Fruit fly (Drosophila melanogaster) whole organism, embryonic: ENCODE measurements around the gene CG7728.

Experiments
- Bgb ChIP-seq: fragments of 200-800 bp; sonication (Bioruptor generic); IDR thresholded peaks from 2 replicates; pipeline ENCODE4 v1.3.6; 2022; ENCODE audit warnings: missing biosample characterization, missing genetic modification characterization; ENCODE audit not compliant: partially characterized antibody
- CG10431 ChIP-seq: fragments of 200-800 bp; sonication (Bioruptor generic); optimal IDR thresholded peaks from 3 replicates; lab custom pipeline; 2018; ENCODE audit warnings: missing biosample characterization, mild to moderate bottlenecking, missing genetic modification characterization
- CG11093 ChIP-seq: fragments of 200-800 bp; sonication (Bioruptor generic); IDR thresholded peaks from 3 replicates; pipeline ENCODE4 v1.3.6; 2022; ENCODE audit warnings: missing biosample characterization, missing genetic modification characterization
- CG12391 ChIP-seq: fragments of 200-800 bp; sonication (Bioruptor generic); optimal IDR thresholded peaks from 3 replicates; lab custom pipeline; 2018; ENCODE audit warnings: missing biosample characterization, mild to moderate bottlenecking, missing genetic modification characterization, moderate library complexity
- CG13624 ChIP-seq: fragments of 200-800 bp; sonication (Bioruptor generic); optimal IDR thresholded peaks from 2 replicates; lab custom pipeline; 2016; ENCODE audit warnings: missing biosample characterization, missing genetic modification characterization
- CG14860 ChIP-seq: fragments of 200-800 bp; sonication (Bioruptor generic); IDR thresholded peaks from 3 replicates; pipeline ENCODE4 v1.3.6; 2022; ENCODE audit warnings: missing biosample characterization, missing genetic modification characterization; ENCODE audit not compliant: partially characterized antibody
- CG2712 ChIP-seq: fragments of 200-800 bp; optimal IDR thresholded peaks from 3 replicates; lab custom pipeline; 2019; ENCODE audit warnings: missing biosample characterization, mild to moderate bottlenecking, missing genetic modification characterization, moderate library complexity
- CG3163 ChIP-seq: fragments of 200-800 bp; sonication (Bioruptor generic); optimal IDR thresholded peaks from 3 replicates; lab custom pipeline; 2016; ENCODE audit warnings: missing biosample characterization, missing genetic modification characterization
- CG3407 ChIP-seq: fragments of 200-800 bp; sonication (Bioruptor generic); optimal IDR thresholded peaks from 2 replicates; lab custom pipeline; 2018; ENCODE audit warnings: missing biosample characterization, mild to moderate bottlenecking, missing genetic modification characterization
- CG4282 ChIP-seq: fragments of 200-800 bp; sonication (Bioruptor generic); optimal IDR thresholded peaks from 2 replicates; lab custom pipeline; 2016; ENCODE audit warnings: missing biosample characterization, missing genetic modification characterization
- CG4707 ChIP-seq: fragments of 200-800 bp; sonication (Bioruptor generic); optimal IDR thresholded peaks from 2 replicates; lab custom pipeline; 2018; ENCODE audit warnings: missing biosample characterization, mild to moderate bottlenecking, missing genetic modification characterization, moderate library complexity
- CG7987 ChIP-seq: fragments of 200-800 bp; sonication (Bioruptor generic); optimal IDR thresholded peaks from 2 replicates; lab custom pipeline; 2018; ENCODE audit warnings: missing biosample characterization, mild to moderate bottlenecking, missing genetic modification characterization, moderate library complexity
- CG8944 ChIP-seq: fragments of 200-800 bp; sonication (Bioruptor generic); optimal IDR thresholded peaks from 3 replicates; lab custom pipeline; 2016; ENCODE audit warnings: missing biosample characterization, missing genetic modification characterization
- CG9437 ChIP-seq: fragments of 200-800 bp; sonication (Bioruptor generic); optimal IDR thresholded peaks from 2 replicates; lab custom pipeline; 2018; ENCODE audit warnings: missing biosample characterization, mild to moderate bottlenecking, missing genetic modification characterization
- CG9797 ChIP-seq: fragments of 200-800 bp; sonication (Bioruptor generic); optimal IDR thresholded peaks from 3 replicates; lab custom pipeline; 2018; ENCODE audit warnings: missing biosample characterization, mild to moderate bottlenecking, missing genetic modification characterization
- Dll ChIP-seq: fragments of 200-800 bp; sonication (Bioruptor generic); IDR thresholded peaks from 4 replicates; pipeline ENCODE4 v1.3.6; 2022; ENCODE audit warnings: missing biosample characterization, missing genetic modification characterization; ENCODE audit not compliant: partially characterized antibody
- HLH3B ChIP-seq: fragments of 200-800 bp; sonication (Bioruptor generic); IDR thresholded peaks from 2 replicates; pipeline ENCODE4 v1.3.6; 2022; ENCODE audit warnings: missing biosample characterization, missing genetic modification characterization
- HLH4C ChIP-seq: fragments of 200-800 bp; sonication (Bioruptor generic); IDR thresholded peaks from 3 replicates; pipeline ENCODE4 v1.3.6; 2022; ENCODE audit warnings: missing biosample characterization, missing genetic modification characterization; ENCODE audit not compliant: partially characterized antibody
- MBD-R2 ChIP-seq: fragments of 200-800 bp; sonication (Bioruptor generic); IDR thresholded peaks from 2 replicates; pipeline ENCODE4 v1.3.6; 2022; ENCODE audit warnings: missing biosample characterization, missing genetic modification characterization
- MESR4 ChIP-seq: fragments of 200-800 bp; sonication (Bioruptor generic); optimal IDR thresholded peaks from 2 replicates; lab custom pipeline; 2018; ENCODE audit warnings: missing biosample characterization, mild to moderate bottlenecking, missing genetic modification characterization, moderate library complexity
- MTF-1 ChIP-seq: fragments of 200-800 bp; sonication (Bioruptor generic); optimal IDR thresholded peaks from 2 replicates; lab custom pipeline; 2018; ENCODE audit warnings: missing biosample characterization, mild to moderate bottlenecking, missing genetic modification characterization, borderline replicate concordance
- Nf-YC ChIP-seq: fragments of 200-800 bp; optimal IDR thresholded peaks from 3 replicates; lab custom pipeline; 2019; ENCODE audit warnings: missing biosample characterization, mild to moderate bottlenecking, missing genetic modification characterization, moderate library complexity
- Oli ChIP-seq: fragments of 200-800 bp; sonication (Bioruptor generic); optimal IDR thresholded peaks from 2 replicates; lab custom pipeline; 2018; ENCODE audit warnings: missing biosample characterization, mild to moderate bottlenecking, missing genetic modification characterization, moderate library complexity
- Opbp ChIP-seq: fragments of 200-800 bp; sonication (Bioruptor generic); IDR thresholded peaks from 3 replicates; pipeline ENCODE4 v1.3.6; 2022; ENCODE audit warnings: missing biosample characterization, missing genetic modification characterization; ENCODE audit not compliant: partially characterized antibody
- PHDP ChIP-seq: fragments of 200-800 bp; sonication (Bioruptor generic); optimal IDR thresholded peaks from 3 replicates; lab custom pipeline; 2018; ENCODE audit warnings: missing biosample characterization, mild to moderate bottlenecking, missing genetic modification characterization, moderate library complexity
- Poxn ChIP-seq: fragments of 200-800 bp; sonication (Bioruptor generic); IDR thresholded peaks from 2 replicates; pipeline ENCODE4 v1.3.6; 2022; ENCODE audit warnings: missing biosample characterization, missing genetic modification characterization
- Xbp1 ChIP-seq: fragments of 200-800 bp; sonication (Bioruptor generic); optimal IDR thresholded peaks from 3 replicates; lab custom pipeline; 2016; ENCODE audit warnings: missing biosample characterization, mild to moderate bottlenecking, missing genetic modification characterization
- YL-1 ChIP-seq: fragments of 200-800 bp; sonication (Bioruptor generic); optimal IDR thresholded peaks from 3 replicates; lab custom pipeline; 2017; ENCODE audit warnings: missing biosample characterization, mild to moderate bottlenecking, missing genetic modification characterization
- ase ChIP-seq: fragments of 200-800 bp; sonication (Bioruptor generic); IDR thresholded peaks from 3 replicates; pipeline ENCODE4 v1.3.6; 2022; ENCODE audit warnings: missing biosample characterization, missing genetic modification characterization
- bab2 ChIP-seq: fragments of 200-800 bp; sonication (Bioruptor generic); optimal IDR thresholded peaks from 2 replicates; lab custom pipeline; 2016; ENCODE audit warnings: missing biosample characterization, missing genetic modification characterization
- caup ChIP-seq: fragments of 200-800 bp; sonication (Bioruptor generic); optimal IDR thresholded peaks from 3 replicates; lab custom pipeline; 2017; ENCODE audit warnings: missing biosample characterization, mild to moderate bottlenecking, missing genetic modification characterization, moderate library complexity; ENCODE audit not compliant: severe bottlenecking
- chm ChIP-seq: fragments of 200-800 bp; sonication (Bioruptor generic); IDR thresholded peaks from 2 replicates; pipeline ENCODE4 v1.3.6; 2022; ENCODE audit warnings: missing biosample characterization, missing genetic modification characterization
- crol ChIP-seq: fragments of 200-800 bp; sonication (Bioruptor generic); IDR thresholded peaks from 2 replicates; pipeline ENCODE4 v1.3.6; 2022; ENCODE audit warnings: missing biosample characterization, missing genetic modification characterization
- dmrt11E ChIP-seq: fragments of 200-800 bp; sonication (Bioruptor generic); optimal IDR thresholded peaks from 3 replicates; lab custom pipeline; 2018; ENCODE audit warnings: missing biosample characterization, mild to moderate bottlenecking, missing genetic modification characterization, moderate library complexity
- ems ChIP-seq: fragments of 200-800 bp; sonication (Bioruptor generic); optimal IDR thresholded peaks from 3 replicates; lab custom pipeline; 2016; ENCODE audit warnings: missing biosample characterization, missing genetic modification characterization
- grn ChIP-seq: fragments of 200-800 bp; sonication (Bioruptor generic); optimal IDR thresholded peaks from 3 replicates; lab custom pipeline; 2017; ENCODE audit warnings: missing biosample characterization, missing genetic modification characterization
- mirr ChIP-seq: fragments of 200-800 bp; sonication (Bioruptor generic); optimal IDR thresholded peaks from 3 replicates; lab custom pipeline; 2018; ENCODE audit warnings: missing biosample characterization, mild to moderate bottlenecking, missing genetic modification characterization
- nom ChIP-seq: fragments of 200-800 bp; sonication (Bioruptor generic); optimal IDR thresholded peaks from 2 replicates; lab custom pipeline; 2017; ENCODE audit warnings: missing biosample characterization, missing genetic modification characterization, mild to moderate bottlenecking, moderate library complexity, missing genetic modification reagents
- odd ChIP-seq: fragments of 200-800 bp; sonication (Bioruptor generic); optimal IDR thresholded peaks from 2 replicates; lab custom pipeline; 2017; ENCODE audit warnings: missing biosample characterization, mild to moderate bottlenecking, missing genetic modification characterization
- pan ChIP-seq, 4 experiments: fragments of >200 bp in 3 of 4; fragments of 200-800 bp in 1 of 4; sonication (Bioruptor generic) in 1 of 4; optimal IDR thresholded peaks in 3 of 4; IDR thresholded peaks in 1 of 4; 2 replicates each; pipeline versions ENCODE4 v1.3.6 to Lab custom; 2017 to 2022; ENCODE audit warnings: missing biosample characterization in 2 of 4, missing genetic modification characterization in 2 of 4, mixed read lengths in 1 of 4
- pita ChIP-seq: fragments of 200-800 bp; sonication (Bioruptor generic); optimal IDR thresholded peaks from 2 replicates; lab custom pipeline; 2017; ENCODE audit warnings: missing biosample characterization, mild to moderate bottlenecking, missing genetic modification characterization
- schlank ChIP-seq: fragments of 200-800 bp; sonication (Bioruptor generic); optimal IDR thresholded peaks from 2 replicates; lab custom pipeline; 2018; ENCODE audit warnings: missing biosample characterization, mild to moderate bottlenecking, missing genetic modification characterization
- sim ChIP-seq: fragments of 200-800 bp; sonication (Bioruptor generic); IDR thresholded peaks from 2 replicates; pipeline ENCODE4 v1.3.6; 2022; ENCODE audit warnings: missing biosample characterization, missing genetic modification characterization
- sima ChIP-seq: fragments of 200-800 bp; sonication (Bioruptor generic); optimal IDR thresholded peaks from 2 replicates; lab custom pipeline; 2016; ENCODE audit warnings: missing biosample characterization, missing genetic modification characterization
- stc ChIP-seq: fragments of 200-800 bp; sonication (Bioruptor generic); IDR thresholded peaks from 2 replicates; pipeline ENCODE4 v1.3.6; 2022; ENCODE audit warnings: missing biosample characterization, missing genetic modification characterization
- tin ChIP-seq: fragments of 200-800 bp; sonication (Bioruptor generic); optimal IDR thresholded peaks from 3 replicates; lab custom pipeline; 2016; ENCODE audit warnings: missing biosample characterization, missing genetic modification characterization
- unc-4 ChIP-seq: fragments of 200-800 bp; sonication (Bioruptor generic); IDR thresholded peaks from 2 replicates; pipeline ENCODE4 v1.3.6; 2022; ENCODE audit warnings: missing biosample characterization, missing genetic modification characterization; ENCODE audit not compliant: partially characterized antibody
- zen ChIP-seq: fragments of 200-800 bp; sonication (Bioruptor generic); optimal IDR thresholded peaks from 3 replicates; lab custom pipeline; 2018; ENCODE audit warnings: missing biosample characterization, mild to moderate bottlenecking, missing genetic modification characterization, moderate library complexity

The CG7728 gene

DNA sequence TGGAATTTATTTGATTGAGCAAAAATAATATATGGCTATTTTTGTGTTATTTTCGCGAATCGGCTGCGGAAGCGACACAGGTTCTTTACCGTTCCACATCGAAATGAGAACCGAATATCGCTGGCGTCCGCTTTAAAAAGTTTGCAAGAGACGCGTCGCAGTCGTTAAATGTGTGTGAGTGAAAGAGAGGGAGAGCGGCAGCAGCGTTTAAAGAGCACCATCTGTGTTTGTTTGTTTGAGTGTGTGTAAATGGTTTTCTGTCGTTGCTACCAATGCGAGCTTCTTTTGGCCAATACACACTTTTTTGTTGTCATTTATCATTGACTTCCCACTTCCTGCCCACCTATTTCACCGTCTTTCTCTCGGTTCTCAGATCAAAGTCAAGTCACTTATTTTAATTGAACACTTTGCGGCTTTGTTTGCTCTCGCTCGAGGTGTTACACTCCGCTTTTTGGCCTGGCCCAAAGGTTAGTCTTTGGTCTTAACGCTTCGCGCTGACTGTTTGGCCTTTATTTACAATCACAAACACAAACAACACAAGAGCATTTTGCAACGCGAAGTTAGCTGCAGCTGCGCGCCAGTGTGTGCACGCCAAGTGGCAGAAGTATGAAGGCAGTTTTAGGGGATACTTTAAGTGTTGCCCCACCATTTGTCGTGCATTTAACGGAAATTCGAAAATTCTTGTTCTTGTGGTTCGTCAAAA, 4.2 kb upstream of the CG7728 start, which contains the start of gene CG3764 (continued):
- TF ChIP-seq Oli (tag; lab: Kevin White, UChicago) (peak; percentile 43), CG10431 (GFP tag; lab: Kevin White, UChicago) (peak; percentile 86), CG9797 (GFP tag; lab: Kevin White, UChicago) (peak; percentile 74), ase (0 out of 3 replicates have a peak, but pooled peaks have one; percentile 27), CG9437 (GFP tag; lab: Kevin White, UChicago) (no peak), CG13624 (GFP tag; lab: Kevin White, UChicago) (peak; percentile 59), nom (GFP tag; lab: Kevin White, UChicago) (peak; percentile 78), dmrt11E (tag; lab: Kevin White, UChicago) (peak; percentile 44), mirr (GFP tag; lab: Kevin White, UChicago) (peak; percentile 94), CG3163 (peak; percentile 98), sima (peak; percentile 0), CG3407 (GFP tag; lab: Kevin White, UChicago) (peak; percentile 89), CG4707 (GFP tag; lab: Kevin White, UChicago) (peak; percentile 86), caup (peak; percentile 90), grn (peak; percentile 67), CG11093 (GFP tag; lab: Robert Waterston, UW) (peak; percentile 11; the same call in 1 of the 3 replicates), Nf-YC (peak; percentile 78), CG7987 (GFP tag; lab: Kevin White, UChicago) (peak; percentile 96), odd (peak; percentile 89), schlank (tag; lab: Kevin White, UChicago) (peak; percentile 78), tin (peak; percentile 51), HLH3B (GFP tag; lab: Robert Waterston, UW) (peak; percentile 58; the same call in 1 of the 2 replicates), CG8944 (GFP tag; lab: Kevin White, UChicago) (peak; percentile 50), sim (GFP tag; lab: Robert Waterston, UW) (no peak), stc (GFP tag; lab: Robert Waterston, UW) (peak; percentile 73), ems (GFP tag; lab: Kevin White, UChicago) (peak; percentile 27), bab2 (peak; percentile 66)

DNA sequence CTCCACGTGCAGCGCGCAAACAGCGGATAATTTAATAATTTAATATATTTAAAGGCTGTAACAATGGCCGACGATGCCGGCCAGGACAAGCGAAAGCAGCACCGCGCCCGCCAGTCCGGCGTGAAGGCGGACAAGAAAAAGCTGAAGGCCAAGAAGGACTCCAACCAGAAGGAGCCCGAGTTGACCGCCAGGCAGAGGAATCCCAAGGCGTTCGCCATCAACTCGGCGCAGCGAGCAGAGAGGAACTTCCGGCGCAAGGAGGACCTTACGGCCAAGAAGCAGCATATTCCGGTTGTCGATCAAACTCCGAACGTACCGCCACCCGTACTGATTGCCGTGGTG, 211 bp downstream of the CG7728 start:
- no peak for TF ChIP-seq CG2712 (tag; lab: Kevin White, UChicago)
- no peak for TF ChIP-seq CG4282 (GFP tag; lab: Kevin White, UChicago)
- TF ChIP-seq Dll (GFP tag; lab: Robert Waterston, UW): 0 out of 4 replicates have a peak, but pooled peaks have one; percentile 1
- TF ChIP-seq unc-4 (GFP tag; lab: Robert Waterston, UW): peak; percentile 9; the same call in 1 of the 2 replicates
- TF ChIP-seq chm (GFP tag; lab: Robert Waterston, UW): no peak
- TF ChIP-seq Xbp1 (GFP tag; lab: Kevin White, UChicago): no peak
- TF ChIP-seq Poxn (GFP tag; lab: Robert Waterston, UW): no peak
- peak; percentile 61; the same call in 1 of the 3 replicates for TF ChIP-seq Opbp
- no peak for TF ChIP-seq pan (optimal IDR thresholded peaks at IDR 0.05; lab: Kevin White, UChicago)
- TF ChIP-seq pan (GFP tag; optimal IDR thresholded peaks at IDR 0.05 in 1 of 2, IDR thresholded peaks at IDR 0.05 in 1 of 2): peak in 1 of 2 experiments; percentile 1
- TF ChIP-seq pita (GFP tag; lab: Kevin White, UChicago): no peak
- 0 out of 3 replicates have a peak, but pooled peaks have one; percentile 3 for TF ChIP-seq HLH4C
- TF ChIP-seq CG14860 (GFP tag; lab: Robert Waterston, UW): 0 out of 3 replicates have a peak, but pooled peaks have one; percentile 45
- TF ChIP-seq CG12391 (tag; lab: Kevin White, UChicago): no peak
- TF ChIP-seq MESR4 (GFP tag; lab: Kevin White, UChicago): peak; percentile 52
- TF ChIP-seq Bgb (GFP tag; lab: Robert Waterston, UW): peak; percentile 4; the same call in 1 of the 2 replicates
- TF ChIP-seq YL-1 (GFP tag; lab: Kevin White, UChicago): no peak
- peak; percentile 53 for TF ChIP-seq MBD-R2
- TF ChIP-seq PHDP (tag; lab: Kevin White, UChicago): no peak
- TF ChIP-seq crol (GFP tag; lab: Robert Waterston, UW): no peak
- no peak for TF ChIP-seq zen (tag; lab: Kevin White, UChicago)
- no peak for TF ChIP-seq MTF-1
